Worm (Caenorhabditis elegans) whole organism, late embryonic: ENCODE measurements around the gene C17E7.12.

Experiments used
- ama-1 ChIP-seq: fragments of 150-350 bp; optimal IDR thresholded peaks from 2 replicates; lab custom pipeline; 2014
- ceh-2 ChIP-seq: sonication (generic microtip); optimal IDR thresholded peaks from 2 replicates; lab custom pipeline; 2016; ENCODE audit warnings: missing genotype, missing genetic modification characterization, missing compliant biosample characterization
- ceh-24 ChIP-seq: sonication (generic microtip); optimal IDR thresholded peaks from 2 replicates; lab custom pipeline; 2016; ENCODE audit warnings: mild to moderate bottlenecking, missing genetic modification characterization, missing compliant biosample characterization
- che-1 ChIP-seq: sonication (generic microtip); optimal IDR thresholded peaks from 2 replicates; lab custom pipeline; 2016; ENCODE audit warnings: mild to moderate bottlenecking, missing genetic modification characterization, missing compliant biosample characterization
- dve-1 ChIP-seq: sonication (generic microtip); optimal IDR thresholded peaks from 2 replicates; lab custom pipeline; 2017; ENCODE audit warnings: antibody characterized with exemption, mild to moderate bottlenecking, missing genetic modification characterization, missing compliant biosample characterization
- elt-2 ChIP-seq: sonication (generic microtip); optimal IDR thresholded peaks from 2 replicates; lab custom pipeline; 2016; ENCODE audit warnings: missing genetic modification reagents, missing genetic modification characterization, missing compliant biosample characterization
- nhr-11 ChIP-seq: fragments of 150-350 bp; optimal IDR thresholded peaks from 2 replicates; lab custom pipeline; 2014; ENCODE audit warnings: missing biosample characterization, missing genetic modification characterization
- sox-2 ChIP-seq: fragments of 200-800 bp; sonication (Bioruptor generic); IDR thresholded peaks from 2 replicates; pipeline ENCODE4 v1.3.6; 2022; ENCODE audit warnings: missing genetic modification reagents, missing genetic modification characterization, missing compliant biosample characterization
- tbx-2 ChIP-seq: sonication (generic microtip); optimal IDR thresholded peaks from 2 replicates; lab custom pipeline; 2016; ENCODE audit warnings: missing genetic modification characterization, missing compliant biosample characterization
- unc-3 ChIP-seq, 2 experiments: fragments of 200-800 bp in 1 of 2; sonication (Bioruptor generic) in 1 of 2; sonication (generic microtip) in 1 of 2; conservative IDR thresholded peaks in 1 of 2; optimal IDR thresholded peaks in 1 of 2; 2 replicates each; pipeline versions ENCODE4 v1.3.6 to Lab custom; 2016 to 2022; ENCODE audit warnings: missing compliant biosample characterization in 2 of 2, missing genetic modification characterization in 2 of 2, missing genetic modification reagents in 1 of 2
- zip-5 ChIP-seq: sonication (generic microtip); optimal IDR thresholded peaks from 2 replicates; lab custom pipeline; 2016; ENCODE audit warnings: missing genetic modification characterization, missing compliant biosample characterization
- ztf-16 ChIP-seq: sonication (generic microtip); optimal IDR thresholded peaks from 2 replicates; lab custom pipeline; 2017; ENCODE audit warnings: missing genetic modification characterization, missing compliant biosample characterization

- TF ChIP-seq nhr-11 (tag; lab: Kevin White, UChicago) (no peak), che-1 (tag; lab: Kevin White, UChicago) (no peak), elt-2 (tag; lab: Kevin White, UChicago) (no peak), tbx-2 (tag; lab: Kevin White, UChicago) (no peak), zip-5 (tag; lab: Kevin White, UChicago) (no peak), sox-2 (GFP tag; lab: Robert Waterston, UW) (no peak), ztf-16 (tag; lab: Kevin White, UChicago) (no peak), dve-1 (no peak), unc-3 (GFP tag; conservative IDR thresholded peaks at IDR 0.05; lab: Robert Waterston, UW) (no peak), unc-3 (tag; optimal IDR thresholded peaks at IDR 0.05; lab: Kevin White, UChicago) (no peak), ceh-24 (no peak), ama-1 (no peak), ceh-2 (no peak)
Observed at ce11 chrV:3874102-3874744, 17.6 kb downstream of the C17E7.12 start, which contains the start of gene nhr-158.
